Fruit fly (Drosophila melanogaster): ENCODE data around the gene Baldspot.

Baldspot gene

dm6 chr3L:16695076-16695847 is 33.8 kb upstream of the Baldspot start:
- TF ChIP-seq Myc (optimal IDR thresholded peaks at IDR 0.05) = no peak
- no peak for TF ChIP-seq insv (optimal IDR thresholded peaks at IDR 0.05)
- TF ChIP-seq psq (optimal IDR thresholded peaks at IDR 0.05) = no peak
- TF ChIP-seq h (optimal IDR thresholded peaks at IDR 0.05) = no peak
- no peak for TF ChIP-seq ttk (optimal IDR thresholded peaks at IDR 0.05)
- no peak for TF ChIP-seq Sin3A (optimal IDR thresholded peaks at IDR 0.05)

- TF ChIP-seq insv (optimal IDR thresholded peaks at IDR 0.05) (no peak), Sin3A (optimal IDR thresholded peaks at IDR 0.05) (no peak), Myc (optimal IDR thresholded peaks at IDR 0.05) (no peak), psq (optimal IDR thresholded peaks at IDR 0.05) (no peak), ttk (optimal IDR thresholded peaks at IDR 0.05) (no peak), h (optimal IDR thresholded peaks at IDR 0.05) (no peak)
Measured at dm6 chr3L:16693844-16694243, 32.4 kb upstream of the Baldspot start.

- TF ChIP-seq psq (optimal IDR thresholded peaks at IDR 0.05) = no peak
- TF ChIP-seq h (optimal IDR thresholded peaks at IDR 0.05) = no peak
- no peak for TF ChIP-seq ttk (optimal IDR thresholded peaks at IDR 0.05)
- no peak for TF ChIP-seq insv (optimal IDR thresholded peaks at IDR 0.05)
- no peak for TF ChIP-seq Sin3A (optimal IDR thresholded peaks at IDR 0.05)
- no peak for TF ChIP-seq Myc (optimal IDR thresholded peaks at IDR 0.05)
Measured at dm6 chr3L:16690055-16690454, 28.6 kb upstream of the Baldspot start.

- no peak for TF ChIP-seq ttk (optimal IDR thresholded peaks at IDR 0.05)
- TF ChIP-seq insv (optimal IDR thresholded peaks at IDR 0.05) = no peak
- TF ChIP-seq h (optimal IDR thresholded peaks at IDR 0.05) = no peak
- no peak for TF ChIP-seq psq (optimal IDR thresholded peaks at IDR 0.05)
- TF ChIP-seq Myc (optimal IDR thresholded peaks at IDR 0.05) = no peak
- no peak for TF ChIP-seq Sin3A (optimal IDR thresholded peaks at IDR 0.05)
Measured at dm6 chr3L:16689491-16689890, 28.1 kb upstream of the Baldspot start.

- TF ChIP-seq psq (optimal IDR thresholded peaks at IDR 0.05) (no peak), h (optimal IDR thresholded peaks at IDR 0.05) (no peak), insv (optimal IDR thresholded peaks at IDR 0.05) (no peak), ttk (optimal IDR thresholded peaks at IDR 0.05) (no peak), Sin3A (optimal IDR thresholded peaks at IDR 0.05) (no peak), Myc (optimal IDR thresholded peaks at IDR 0.05) (no peak)
Measured at dm6 chr3L:16683007-16683406, 21.6 kb upstream of the Baldspot start.

dm6 chr3L:16682371-16682770 is 21.0 kb upstream of the Baldspot start:
- TF ChIP-seq ttk (optimal IDR thresholded peaks at IDR 0.05) (no peak), h (optimal IDR thresholded peaks at IDR 0.05) (no peak), Sin3A (optimal IDR thresholded peaks at IDR 0.05) (no peak), Myc (optimal IDR thresholded peaks at IDR 0.05) (no peak), psq (optimal IDR thresholded peaks at IDR 0.05) (no peak), insv (optimal IDR thresholded peaks at IDR 0.05) (no peak)

dm6 chr3L:16679492-16680120 is 18.2 kb upstream of the Baldspot start:
- TF ChIP-seq Myc (optimal IDR thresholded peaks at IDR 0.05) (no peak), insv (optimal IDR thresholded peaks at IDR 0.05) (no peak), Sin3A (optimal IDR thresholded peaks at IDR 0.05) (no peak), psq (optimal IDR thresholded peaks at IDR 0.05) (no peak), ttk (optimal IDR thresholded peaks at IDR 0.05) (no peak), h (optimal IDR thresholded peaks at IDR 0.05) (no peak)

- TF ChIP-seq insv (optimal IDR thresholded peaks at IDR 0.05) (no peak), Myc (optimal IDR thresholded peaks at IDR 0.05) (no peak), h (optimal IDR thresholded peaks at IDR 0.05) (no peak), psq (optimal IDR thresholded peaks at IDR 0.05) (no peak), Sin3A (optimal IDR thresholded peaks at IDR 0.05) (no peak)
Measured at dm6 chr3L:16673367-16674014, 12.1 kb upstream of the Baldspot start, which contains the start of the genes zetaCOP and CG13032. zetaCOP (minus strand) TSS chr3L:16673555. CG13032 (plus strand) TSS chr3L:16673964.

- no peak for TF ChIP-seq insv (optimal IDR thresholded peaks at IDR 0.05)
- TF ChIP-seq Myc (optimal IDR thresholded peaks at IDR 0.05) = no peak
- no peak for TF ChIP-seq h (optimal IDR thresholded peaks at IDR 0.05)
Measured at dm6 chr3L:16670882-16671675, 9.7 kb upstream of the Baldspot start.

dm6 chr3L:16670195-16670594 is 8.8 kb upstream of the Baldspot start:
- TF ChIP-seq h (optimal IDR thresholded peaks at IDR 0.05) = no peak

dm6 chr3L:16668797-16669196 is 7.4 kb upstream of the Baldspot start:
- TF ChIP-seq Sin3A (optimal IDR thresholded peaks at IDR 0.05) (no peak), insv (optimal IDR thresholded peaks at IDR 0.05) (no peak), Myc (optimal IDR thresholded peaks at IDR 0.05) (no peak), h (optimal IDR thresholded peaks at IDR 0.05) (no peak), psq (optimal IDR thresholded peaks at IDR 0.05) (no peak), ttk (optimal IDR thresholded peaks at IDR 0.05) (no peak)
